Worm (Caenorhabditis elegans) whole organism, late embryonic: ENCODE data around the gene sir-2.3.

Experiments used
- F13H6.1 ChIP-seq: sonication (generic microtip); optimal IDR thresholded peaks from 2 replicates; lab custom pipeline; 2016; ENCODE audit warnings: missing genetic modification characterization, missing compliant biosample characterization
- K02D7.2 ChIP-seq: sonication (generic microtip); optimal IDR thresholded peaks from 2 replicates; lab custom pipeline; 2017; ENCODE audit warnings: mild to moderate bottlenecking, missing genetic modification characterization, missing compliant biosample characterization
- T23F11.4 ChIP-seq: fragments of 200-800 bp; sonication (Bioruptor generic); optimal IDR thresholded peaks from 2 replicates; lab custom pipeline; 2018; ENCODE audit warnings: mild to moderate bottlenecking, missing genetic modification characterization, missing compliant biosample characterization
- ceh-14 ChIP-seq: sonication (generic microtip); optimal IDR thresholded peaks from 2 replicates; lab custom pipeline; 2016; ENCODE audit warnings: missing genotype, missing genetic modification characterization, missing compliant biosample characterization
- ceh-18 ChIP-seq: sonication (generic microtip); optimal IDR thresholded peaks from 2 replicates; lab custom pipeline; 2016; ENCODE audit warnings: missing genetic modification characterization, missing compliant biosample characterization
- ceh-19 ChIP-seq: fragments of 200-800 bp; sonication (Bioruptor generic); optimal IDR thresholded peaks from 2 replicates; lab custom pipeline; 2018; ENCODE audit warnings: mild to moderate bottlenecking, missing genetic modification characterization, missing compliant biosample characterization
- ceh-2 ChIP-seq: sonication (generic microtip); optimal IDR thresholded peaks from 2 replicates; lab custom pipeline; 2016; ENCODE audit warnings: missing genotype, missing genetic modification characterization, missing compliant biosample characterization
- ceh-24 ChIP-seq: sonication (generic microtip); optimal IDR thresholded peaks from 2 replicates; lab custom pipeline; 2016; ENCODE audit warnings: mild to moderate bottlenecking, missing genetic modification characterization, missing compliant biosample characterization
- ceh-45 ChIP-seq: fragments of 200-800 bp; sonication (Bioruptor generic); IDR thresholded peaks from 2 replicates; pipeline ENCODE4 v1.3.6; 2022; ENCODE audit warnings: missing genetic modification reagents, missing genetic modification characterization, missing compliant biosample characterization
- che-1 ChIP-seq: sonication (generic microtip); optimal IDR thresholded peaks from 2 replicates; lab custom pipeline; 2016; ENCODE audit warnings: mild to moderate bottlenecking, missing genetic modification characterization, missing compliant biosample characterization
- dve-1 ChIP-seq: sonication (generic microtip); optimal IDR thresholded peaks from 2 replicates; lab custom pipeline; 2017; ENCODE audit warnings: antibody characterized with exemption, mild to moderate bottlenecking, missing genetic modification characterization, missing compliant biosample characterization
- elt-2 ChIP-seq: sonication (generic microtip); optimal IDR thresholded peaks from 2 replicates; lab custom pipeline; 2016; ENCODE audit warnings: missing genetic modification reagents, missing genetic modification characterization, missing compliant biosample characterization
- ets-4 ChIP-seq: sonication (generic microtip); optimal IDR thresholded peaks from 2 replicates; lab custom pipeline; 2016; ENCODE audit warnings: missing genetic modification characterization, missing compliant biosample characterization
- fkh-6 ChIP-seq: sonication (generic microtip); optimal IDR thresholded peaks from 2 replicates; lab custom pipeline; 2016; ENCODE audit warnings: missing genetic modification characterization, missing compliant biosample characterization
- gmeb-2 ChIP-seq: sonication (generic microtip); optimal IDR thresholded peaks from 2 replicates; lab custom pipeline; 2016; ENCODE audit warnings: missing genetic modification characterization, inconsistent platforms, missing compliant biosample characterization
- hlh-15 ChIP-seq: sonication (generic microtip); optimal IDR thresholded peaks from 2 replicates; lab custom pipeline; 2016; ENCODE audit warnings: missing genetic modification characterization, missing compliant biosample characterization
- hlh-8 ChIP-seq: sonication (generic microtip); optimal IDR thresholded peaks from 2 replicates; lab custom pipeline; 2016; ENCODE audit warnings: missing genotype, missing genetic modification characterization, missing compliant biosample characterization
- lin-11 ChIP-seq: fragments of 200-800 bp; sonication (Bioruptor generic); optimal IDR thresholded peaks from 2 replicates; lab custom pipeline; 2018; ENCODE audit warnings: mild to moderate bottlenecking, missing genetic modification characterization, missing compliant biosample characterization
- nhr-11 ChIP-seq: fragments of 150-350 bp; optimal IDR thresholded peaks from 2 replicates; lab custom pipeline; 2014; ENCODE audit warnings: missing biosample characterization, missing genetic modification characterization
- odd-2 ChIP-seq: sonication (generic microtip); optimal IDR thresholded peaks from 2 replicates; lab custom pipeline; 2017; ENCODE audit warnings: antibody characterized with exemption, mild to moderate bottlenecking, missing genetic modification characterization, missing compliant biosample characterization
- pha-2 ChIP-seq: sonication (generic microtip); optimal IDR thresholded peaks from 2 replicates; lab custom pipeline; 2017; ENCODE audit warnings: mild to moderate bottlenecking, missing genetic modification characterization, missing compliant biosample characterization
- pha-4 ChIP-seq: fragments of 150-350 bp; optimal IDR thresholded peaks from 2 replicates; lab custom pipeline; 2018; ENCODE audit warnings: missing biosample characterization, missing genetic modification reagents, missing genetic modification characterization
- pros-1 ChIP-seq: fragments of 150-350 bp; optimal IDR thresholded peaks from 2 replicates; lab custom pipeline; 2014; ENCODE audit warnings: missing biosample characterization, missing genetic modification reagents, missing genetic modification characterization
- ref-2 ChIP-seq: sonication (generic microtip); optimal IDR thresholded peaks from 2 replicates; lab custom pipeline; 2016; ENCODE audit warnings: missing genetic modification characterization, missing compliant biosample characterization
- sox-2 ChIP-seq: fragments of 200-800 bp; sonication (Bioruptor generic); IDR thresholded peaks from 2 replicates; pipeline ENCODE4 v1.3.6; 2022; ENCODE audit warnings: missing genetic modification reagents, missing genetic modification characterization, missing compliant biosample characterization
- sox-4 ChIP-seq: sonication (generic microtip); optimal IDR thresholded peaks from 2 replicates; lab custom pipeline; 2017; ENCODE audit warnings: mild to moderate bottlenecking, missing genetic modification characterization, inconsistent platforms, missing compliant biosample characterization
- syd-9 ChIP-seq: sonication (generic microtip); optimal IDR thresholded peaks from 2 replicates; lab custom pipeline; 2016; ENCODE audit warnings: mild to moderate bottlenecking, missing genetic modification characterization, moderate library complexity, missing compliant biosample characterization
- tbx-2 ChIP-seq: sonication (generic microtip); optimal IDR thresholded peaks from 2 replicates; lab custom pipeline; 2016; ENCODE audit warnings: missing genetic modification characterization, missing compliant biosample characterization
- unc-55 ChIP-seq: sonication (generic microtip); optimal IDR thresholded peaks from 2 replicates; lab custom pipeline; 2017; ENCODE audit warnings: missing biosample characterization, missing genetic modification reagents, missing genetic modification characterization
- ztf-16 ChIP-seq: sonication (generic microtip); optimal IDR thresholded peaks from 2 replicates; lab custom pipeline; 2017; ENCODE audit warnings: missing genetic modification characterization, missing compliant biosample characterization

The sir-2.3 gene

ce11 chrX:13339029-13339626 is 7.6 kb downstream of the sir-2.3 start:
- no peak for TF ChIP-seq pha-2 (tag; lab: Kevin White, UChicago)
- TF ChIP-seq ceh-14 (tag; lab: Kevin White, UChicago) = no peak
- TF ChIP-seq tbx-2 (tag; lab: Kevin White, UChicago) = no peak
- no peak for TF ChIP-seq odd-2 (tag; lab: Kevin White, UChicago)
- TF ChIP-seq ets-4 (tag; lab: Kevin White, UChicago) = no peak
- TF ChIP-seq hlh-15 (tag; lab: Kevin White, UChicago) = no peak
- TF ChIP-seq ceh-18 (tag; lab: Kevin White, UChicago) = no peak

ce11 chrX:13340970-13341369 is 9.5 kb downstream of the sir-2.3 start:
- no peak for TF ChIP-seq odd-2 (tag; lab: Kevin White, UChicago)
- TF ChIP-seq ceh-18 (tag; lab: Kevin White, UChicago) = peak; percentile 42
- no peak for TF ChIP-seq syd-9 (tag; lab: Kevin White, UChicago)

ce11 chrX:13341853-13342252 is 10.4 kb downstream of the sir-2.3 start:
- no peak for TF ChIP-seq ets-4 (tag; lab: Kevin White, UChicago)
- no peak for TF ChIP-seq lin-11 (tag; lab: Kevin White, UChicago)
- TF ChIP-seq gmeb-2 (tag; lab: Kevin White, UChicago) = no peak
- no peak for TF ChIP-seq hlh-15 (tag; lab: Kevin White, UChicago)
- TF ChIP-seq hlh-8 = no peak
- TF ChIP-seq syd-9 (tag; lab: Kevin White, UChicago) = no peak
- TF ChIP-seq ref-2 (tag; lab: Kevin White, UChicago) = no peak
- no peak for TF ChIP-seq pros-1 (tag; lab: Kevin White, UChicago)
- TF ChIP-seq T23F11.4 (GFP tag; lab: Kevin White, UChicago) = no peak

- TF ChIP-seq elt-2 (tag; lab: Kevin White, UChicago) (no peak), pros-1 (tag; lab: Kevin White, UChicago) (no peak), sox-4 (tag; lab: Kevin White, UChicago) (no peak), pha-4 (tag; lab: Kevin White, UChicago) (no peak), ceh-45 (no peak), che-1 (tag; lab: Kevin White, UChicago) (no peak), ceh-19 (GFP tag; lab: Kevin White, UChicago) (no peak)
Measured at ce11 chrX:13347251-13347650, 15.8 kb downstream of the sir-2.3 start.

- TF ChIP-seq ztf-16 (tag; lab: Kevin White, UChicago) = no peak
- TF ChIP-seq unc-55 (GFP tag; lab: Kevin White, UChicago) = no peak
- no peak for TF ChIP-seq dve-1 (tag; lab: Kevin White, UChicago)
- TF ChIP-seq tbx-2 (tag; lab: Kevin White, UChicago) = no peak
- no peak for TF ChIP-seq K02D7.2 (tag; lab: Kevin White, UChicago)
- no peak for TF ChIP-seq fkh-6 (tag; lab: Kevin White, UChicago)
- TF ChIP-seq che-1 (tag; lab: Kevin White, UChicago) = no peak
- TF ChIP-seq ceh-2 (tag; lab: Kevin White, UChicago) = no peak
- no peak for TF ChIP-seq ceh-24 (tag; lab: Kevin White, UChicago)
- no peak for TF ChIP-seq pha-2 (tag; lab: Kevin White, UChicago)
- TF ChIP-seq ceh-45 = no peak
- TF ChIP-seq F13H6.1 (tag; lab: Kevin White, UChicago) = no peak
- TF ChIP-seq nhr-11 (tag; lab: Kevin White, UChicago) = no peak
- no peak for TF ChIP-seq sox-2 (GFP tag; lab: Robert Waterston, UW)
- TF ChIP-seq hlh-8 = no peak
- TF ChIP-seq pha-4 (tag; lab: Kevin White, UChicago) = no peak
- TF ChIP-seq, all 69 proteins: peak for 0
Measured at ce11 chrX:13348417-13348816, 16.9 kb downstream of the sir-2.3 start.
